Worm (Caenorhabditis elegans): ENCODE data around the gene exc-14.

DNA sequence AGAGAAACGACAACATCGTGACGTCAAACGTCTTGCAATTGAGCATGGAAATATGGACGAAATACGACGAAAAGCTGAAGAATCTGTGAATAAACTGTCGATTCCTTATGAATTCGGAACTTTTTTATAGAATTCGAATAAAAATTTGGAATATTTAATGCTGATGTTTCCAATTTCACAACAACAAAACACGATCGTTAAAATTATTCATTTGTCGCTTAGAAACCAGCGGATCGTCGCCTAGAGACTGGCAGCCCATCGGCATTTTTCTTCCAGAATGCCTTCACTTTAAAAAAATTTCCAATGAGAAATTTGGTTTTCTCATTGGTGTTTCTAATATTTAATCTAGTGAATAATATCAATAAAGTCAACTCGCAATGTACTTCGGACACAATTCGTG, 7.3 kb upstream of the exc-14 start, which contains the start of gene cwp-4:
- TF ChIP-seq ceh-9 (tag; optimal IDR thresholded peaks at IDR 0.05): no peak
- TF ChIP-seq ceh-28 (tag; optimal IDR thresholded peaks at IDR 0.05): no peak
- TF ChIP-seq nhr-25 (tag; optimal IDR thresholded peaks at IDR 0.05): no peak
- no peak for TF ChIP-seq nhr-237 (tag; optimal IDR thresholded peaks at IDR 0.05)
- TF ChIP-seq elt-1 (tag; optimal IDR thresholded peaks at IDR 0.05): no peak
- no peak for TF ChIP-seq unc-62 (GFP tag; optimal IDR thresholded peaks at IDR 0.05)
- TF ChIP-seq unc-39 (tag; optimal IDR thresholded peaks at IDR 0.05): no peak
- no peak for TF ChIP-seq jun-1 (tag; optimal IDR thresholded peaks at IDR 0.05)

Data from whole organism, L3 larva.